Fruit fly (Drosophila melanogaster) whole organism, embryonic: Measurements from ENCODE around the gene Mic26-27.

Experiments
- Adf1 ChIP-seq: fragments of 200-800 bp; sonication (Bioruptor generic); IDR thresholded peaks from 2 replicates; pipeline ENCODE4 v1.3.6; 2022; ENCODE audit warnings: missing biosample characterization, missing genetic modification characterization
- Atf6 ChIP-seq: fragments of 200-800 bp; sonication (Bioruptor generic); IDR thresholded peaks from 2 replicates; pipeline ENCODE4 v1.3.6; 2022; ENCODE audit warnings: missing biosample characterization, missing genetic modification characterization
- CG10959 ChIP-seq: fragments of 200-800 bp; sonication (Bioruptor generic); IDR thresholded peaks from 2 replicates; pipeline ENCODE4 v1.3.6; 2022; ENCODE audit warnings: missing biosample characterization, missing genetic modification characterization
- CG11504 ChIP-seq: fragments of 200-800 bp; sonication (Bioruptor generic); optimal IDR thresholded peaks from 3 replicates; lab custom pipeline; 2019; ENCODE audit warnings: missing biosample characterization, mild to moderate bottlenecking, missing genetic modification characterization, moderate library complexity
- CG11695 ChIP-seq: fragments of 200-800 bp; sonication (Bioruptor generic); IDR thresholded peaks from 3 replicates; pipeline ENCODE4 v1.3.6; 2022; ENCODE audit warnings: missing biosample characterization, missing genetic modification characterization
- CG12744 ChIP-seq: fragments of 200-800 bp; sonication (Bioruptor generic); optimal IDR thresholded peaks from 2 replicates; lab custom pipeline; 2016; ENCODE audit warnings: missing biosample characterization, missing genetic modification characterization
- CG14667 ChIP-seq: fragments of 200-800 bp; sonication (Bioruptor generic); IDR thresholded peaks from 2 replicates; pipeline ENCODE4 v1.3.6; 2022; ENCODE audit warnings: missing biosample characterization, missing genetic modification characterization
- CG14710 ChIP-seq: fragments of 200-800 bp; sonication (Bioruptor generic); optimal IDR thresholded peaks from 3 replicates; lab custom pipeline; 2019; ENCODE audit warnings: missing biosample characterization, mild to moderate bottlenecking, missing genetic modification characterization, moderate library complexity
- CG1602 ChIP-seq: fragments of 200-800 bp; sonication (Bioruptor generic); optimal IDR thresholded peaks from 3 replicates; lab custom pipeline; 2016; ENCODE audit warnings: missing biosample characterization, missing genetic modification characterization
- CG16863 ChIP-seq: fragments of 200-800 bp; sonication (Bioruptor generic); optimal IDR thresholded peaks from 3 replicates; lab custom pipeline; 2016; ENCODE audit warnings: missing biosample characterization, missing genetic modification characterization
- CG17568 ChIP-seq: fragments of 200-800 bp; sonication (Bioruptor generic); optimal IDR thresholded peaks from 2 replicates; lab custom pipeline; 2018; ENCODE audit warnings: missing biosample characterization, mild to moderate bottlenecking, missing genetic modification characterization, moderate library complexity
- CG18262 ChIP-seq: fragments of 200-800 bp; optimal IDR thresholded peaks from 3 replicates; lab custom pipeline; 2019; ENCODE audit warnings: missing biosample characterization, mild to moderate bottlenecking, missing genetic modification characterization, moderate library complexity
- CG2116 ChIP-seq: fragments of 200-800 bp; sonication (Bioruptor generic); optimal IDR thresholded peaks from 3 replicates; lab custom pipeline; 2018; ENCODE audit warnings: missing biosample characterization, mild to moderate bottlenecking, missing genetic modification characterization
- CG31441 ChIP-seq: fragments of 200-800 bp; sonication (Bioruptor generic); IDR thresholded peaks from 2 replicates; pipeline ENCODE4 v1.3.6; 2022; ENCODE audit warnings: missing biosample characterization, missing genetic modification characterization
- CG32772 ChIP-seq: fragments of 200-800 bp; sonication (Bioruptor generic); IDR thresholded peaks from 2 replicates; pipeline ENCODE4 v1.3.6; 2022; ENCODE audit warnings: missing biosample characterization, missing genetic modification characterization
- CG4404 ChIP-seq: fragments of 200-800 bp; sonication (Bioruptor generic); IDR thresholded peaks from 2 replicates; pipeline ENCODE4 v1.3.6; 2022; ENCODE audit warnings: missing biosample characterization, missing genetic modification characterization
- CG6254 ChIP-seq: fragments of 200-800 bp; sonication (Bioruptor generic); optimal IDR thresholded peaks from 3 replicates; lab custom pipeline; 2017; ENCODE audit warnings: mild to moderate bottlenecking, missing biosample characterization, missing genetic modification reagents, missing genetic modification characterization
- CG6272 ChIP-seq: fragments of 200-800 bp; sonication (Bioruptor generic); IDR thresholded peaks from 2 replicates; pipeline ENCODE4 v1.3.6; 2022; ENCODE audit warnings: missing biosample characterization, missing genetic modification characterization
- CG7372 ChIP-seq: fragments of 200-800 bp; sonication (Bioruptor generic); IDR thresholded peaks from 2 replicates; pipeline ENCODE4 v1.3.6; 2022; ENCODE audit warnings: missing biosample characterization, missing genetic modification characterization
- CG8089 ChIP-seq: fragments of 200-800 bp; sonication (Bioruptor generic); optimal IDR thresholded peaks from 3 replicates; lab custom pipeline; 2016; ENCODE audit warnings: missing biosample characterization, missing genetic modification characterization
- Chrac-16 ChIP-seq: fragments of 200-800 bp; sonication (Bioruptor generic); optimal IDR thresholded peaks from 3 replicates; lab custom pipeline; 2016; ENCODE audit warnings: missing biosample characterization, missing genetic modification characterization
- E2f1 ChIP-seq: fragments of 200-800 bp; sonication (Bioruptor generic); IDR thresholded peaks from 2 replicates; pipeline ENCODE4 v1.3.6; 2022; ENCODE audit warnings: missing biosample characterization, missing genetic modification characterization
- ERR ChIP-seq: fragments of 200-800 bp; sonication (Bioruptor generic); optimal IDR thresholded peaks from 2 replicates; lab custom pipeline; 2016; ENCODE audit warnings: missing biosample characterization, missing genetic modification characterization
- Fer2 ChIP-seq: fragments of 200-800 bp; sonication (Bioruptor generic); optimal IDR thresholded peaks from 2 replicates; lab custom pipeline; 2018; ENCODE audit warnings: missing biosample characterization, mild to moderate bottlenecking, missing genetic modification characterization, moderate library complexity
- H15 ChIP-seq: fragments of 200-800 bp; sonication (Bioruptor generic); IDR thresholded peaks from 3 replicates; pipeline ENCODE4 v1.3.6; 2022; ENCODE audit warnings: missing biosample characterization, missing genetic modification characterization
- Hmx ChIP-seq: fragments of 200-800 bp; sonication (Bioruptor generic); optimal IDR thresholded peaks from 2 replicates; lab custom pipeline; 2016; ENCODE audit warnings: missing biosample characterization, missing genetic modification characterization
- Mad ChIP-seq: fragments of 200-800 bp; sonication (Bioruptor generic); optimal IDR thresholded peaks from 2 replicates; lab custom pipeline; 2016; ENCODE audit warnings: missing biosample characterization, missing genetic modification characterization
- Sox100B ChIP-seq: fragments of 200-800 bp; sonication (Bioruptor generic); optimal IDR thresholded peaks from 3 replicates; lab custom pipeline; 2018; ENCODE audit warnings: missing biosample characterization, mild to moderate bottlenecking, missing genetic modification characterization
- Xrp1 ChIP-seq: fragments of 200-800 bp; sonication (Bioruptor generic); IDR thresholded peaks from 2 replicates; pipeline ENCODE4 v1.3.6; 2022; ENCODE audit warnings: missing biosample characterization, missing genetic modification characterization
- ap ChIP-seq: fragments of 200-800 bp; sonication (Bioruptor generic); IDR thresholded peaks from 2 replicates; pipeline ENCODE4 v1.3.6; 2022; ENCODE audit warnings: missing biosample characterization, missing genetic modification characterization
- bcd ChIP-seq: fragments of 200-800 bp; sonication (Bioruptor generic); optimal IDR thresholded peaks from 2 replicates; lab custom pipeline; 2017; ENCODE audit warnings: missing biosample characterization, mild to moderate bottlenecking, missing genetic modification characterization
- bigmax ChIP-seq: fragments of 200-800 bp; sonication (Bioruptor generic); optimal IDR thresholded peaks from 2 replicates; lab custom pipeline; 2018; ENCODE audit warnings: missing biosample characterization, mild to moderate bottlenecking, missing genetic modification characterization
- bowl ChIP-seq: fragments of 200-800 bp; sonication (Bioruptor generic); IDR thresholded peaks from 2 replicates; pipeline ENCODE4 v1.3.6; 2022; ENCODE audit warnings: missing biosample characterization, missing genetic modification characterization
- dm ChIP-seq: fragments of 200-800 bp; sonication (Bioruptor generic); optimal IDR thresholded peaks from 3 replicates; lab custom pipeline; 2016; ENCODE audit warnings: missing biosample characterization, missing genetic modification characterization
- dmrt11E ChIP-seq: fragments of 200-800 bp; sonication (Bioruptor generic); optimal IDR thresholded peaks from 3 replicates; lab custom pipeline; 2018; ENCODE audit warnings: missing biosample characterization, mild to moderate bottlenecking, missing genetic modification characterization, moderate library complexity
- gcm2 ChIP-seq: fragments of 200-800 bp; sonication (Bioruptor generic); optimal IDR thresholded peaks from 2 replicates; lab custom pipeline; 2016; ENCODE audit warnings: missing biosample characterization, missing genetic modification characterization
- ham ChIP-seq: fragments of 200-800 bp; sonication (Bioruptor generic); IDR thresholded peaks from 2 replicates; pipeline ENCODE4 v1.3.6; 2022; ENCODE audit warnings: missing biosample characterization, missing genetic modification characterization
- hb ChIP-seq: fragments of 200-800 bp; sonication (Bioruptor generic); IDR thresholded peaks from 3 replicates; pipeline ENCODE4 v1.3.6; 2022; ENCODE audit warnings: missing biosample characterization, missing genetic modification characterization; ENCODE audit not compliant: partially characterized antibody
- ind ChIP-seq: fragments of 200-800 bp; sonication (Bioruptor generic); optimal IDR thresholded peaks from 3 replicates; lab custom pipeline; 2016; ENCODE audit warnings: missing biosample characterization, missing genetic modification characterization
- lmd ChIP-seq: fragments of 200-800 bp; sonication (Bioruptor generic); IDR thresholded peaks from 2 replicates; pipeline ENCODE4 v1.3.6; 2022; ENCODE audit warnings: missing biosample characterization, missing genetic modification characterization
- org-1 ChIP-seq: fragments of 200-800 bp; sonication (Bioruptor generic); optimal IDR thresholded peaks from 2 replicates; lab custom pipeline; 2017; ENCODE audit warnings: missing biosample characterization, missing genetic modification characterization
- pan ChIP-seq, 4 experiments: fragments of >200 bp in 3 of 4; fragments of 200-800 bp in 1 of 4; sonication (Bioruptor generic) in 1 of 4; optimal IDR thresholded peaks in 3 of 4; IDR thresholded peaks in 1 of 4; 2 replicates each; pipeline versions ENCODE4 v1.3.6 to Lab custom; 2017 to 2022; ENCODE audit warnings: missing biosample characterization in 2 of 4, missing genetic modification characterization in 2 of 4, mixed read lengths in 1 of 4
- pb ChIP-seq: fragments of 200-800 bp; sonication (Bioruptor generic); optimal IDR thresholded peaks from 3 replicates; lab custom pipeline; 2016; ENCODE audit warnings: missing biosample characterization, missing genetic modification characterization
- peb ChIP-seq: fragments of 200-800 bp; sonication (Bioruptor generic); IDR thresholded peaks from 2 replicates; pipeline ENCODE4 v1.3.6; 2022; ENCODE audit warnings: missing biosample characterization, missing genetic modification characterization
- pfk ChIP-seq: fragments of 200-800 bp; sonication (Bioruptor generic); optimal IDR thresholded peaks from 2 replicates; lab custom pipeline; 2018; ENCODE audit warnings: missing biosample characterization, mild to moderate bottlenecking, missing genetic modification characterization, moderate library complexity
- psq ChIP-seq: fragments of 200-800 bp; sonication (Bioruptor generic); optimal IDR thresholded peaks from 2 replicates; lab custom pipeline; 2017; ENCODE audit warnings: missing biosample characterization, missing genetic modification characterization
- scrt ChIP-seq: fragments of 200-800 bp; sonication (Bioruptor generic); optimal IDR thresholded peaks from 2 replicates; lab custom pipeline; 2018; ENCODE audit warnings: missing biosample characterization, mild to moderate bottlenecking, missing genetic modification characterization, moderate library complexity
- slp2 ChIP-seq: fragments of 200-800 bp; sonication (Bioruptor generic); optimal IDR thresholded peaks from 2 replicates; lab custom pipeline; 2016; ENCODE audit warnings: missing biosample characterization, missing genetic modification characterization
- tio ChIP-seq: fragments of 200-800 bp; sonication (Bioruptor generic); optimal IDR thresholded peaks from 2 replicates; lab custom pipeline; 2017; ENCODE audit warnings: missing biosample characterization, missing genetic modification characterization, inconsistent platforms
- tna ChIP-seq: fragments of 200-800 bp; sonication (Bioruptor generic); IDR thresholded peaks from 2 replicates; pipeline ENCODE4 v1.3.6; 2022; ENCODE audit warnings: missing biosample characterization, missing genetic modification characterization; ENCODE audit not compliant: partially characterized antibody

Mic26-27 gene

dm6 chr3R:16186791-16187681, 40.4 kb upstream of the Mic26-27 start, which contains the start of gene sra (continued):
- TF ChIP-seq bigmax (GFP tag; lab: Kevin White, UChicago) = peak; percentile 61
- TF ChIP-seq peb (GFP tag; lab: Robert Waterston, UW) = no peak
- TF ChIP-seq CG17568 (GFP tag; lab: Kevin White, UChicago) = no peak
- peak; percentile 56 for TF ChIP-seq CG14710 (tag; lab: Kevin White, UChicago)
- TF ChIP-seq Atf6 (GFP tag; lab: Robert Waterston, UW) = no peak
- no peak for TF ChIP-seq Chrac-16 (GFP tag; lab: Kevin White, UChicago)
- no peak for TF ChIP-seq ind (GFP tag; lab: Kevin White, UChicago)
- no peak for TF ChIP-seq CG14667 (GFP tag; lab: Robert Waterston, UW)
- peak; percentile 47 for TF ChIP-seq dm (GFP tag; lab: Kevin White, UChicago)
- TF ChIP-seq CG8089 (GFP tag; lab: Kevin White, UChicago) = no peak
- TF ChIP-seq pan (optimal IDR thresholded peaks at IDR 0.05; lab: Kevin White, UChicago) = no peak
- TF ChIP-seq pan (GFP tag; optimal IDR thresholded peaks at IDR 0.05 in 1 of 2, IDR thresholded peaks at IDR 0.05 in 1 of 2) = no peak
- TF ChIP-seq H15 (GFP tag; lab: Robert Waterston, UW) = no peak
- peak; percentile 96 for TF ChIP-seq hb
- TF ChIP-seq CG11695 (GFP tag; lab: Robert Waterston, UW) = no peak
- no peak for TF ChIP-seq CG32772 (GFP tag; lab: Robert Waterston, UW)
- no peak for TF ChIP-seq slp2 (GFP tag; lab: Kevin White, UChicago)
- TF ChIP-seq ap = no peak
- no peak for TF ChIP-seq org-1 (GFP tag; lab: Kevin White, UChicago)
- peak; percentile 1 for TF ChIP-seq bcd (GFP tag; lab: Kevin White, UChicago)
- peak; percentile 32 for TF ChIP-seq scrt (GFP tag; lab: Kevin White, UChicago)
- no peak for TF ChIP-seq CG10959 (GFP tag; lab: Robert Waterston, UW)
- peak; percentile 59; the same call in 1 of the 2 replicates for TF ChIP-seq Adf1 (GFP tag; lab: Robert Waterston, UW)
- no peak for TF ChIP-seq CG1602 (GFP tag; lab: Kevin White, UChicago)
- no peak for TF ChIP-seq Fer2 (tag; lab: Kevin White, UChicago)
- TF ChIP-seq CG31441 (GFP tag; lab: Robert Waterston, UW) = peak; percentile 30; the same call in 1 of the 2 replicates
- no peak for TF ChIP-seq bowl (GFP tag; lab: Robert Waterston, UW)
- peak; percentile 79 for TF ChIP-seq CG2116 (GFP tag; lab: Kevin White, UChicago)
- no peak for TF ChIP-seq pfk (GFP tag; lab: Kevin White, UChicago)
- TF ChIP-seq CG11504 (tag; lab: Kevin White, UChicago) = peak; percentile 78
- TF ChIP-seq CG6254 (GFP tag; lab: Kevin White, UChicago) = no peak
- TF ChIP-seq pb (GFP tag; lab: Kevin White, UChicago) = no peak
- TF ChIP-seq CG6272 = peak; percentile 21; the same call in 1 of the 2 replicates
- peak; percentile 36; the same call in 1 of the 2 replicates for TF ChIP-seq Xrp1 (GFP tag; lab: Robert Waterston, UW)
- no peak for TF ChIP-seq ham
- TF ChIP-seq tio (GFP tag; lab: Kevin White, UChicago) = no peak
- TF ChIP-seq CG18262 (tag; lab: Kevin White, UChicago) = peak; percentile 31
- peak; percentile 25 for TF ChIP-seq ERR (GFP tag; lab: Kevin White, UChicago)
- TF ChIP-seq lmd = no peak
- TF ChIP-seq Sox100B (GFP tag; lab: Kevin White, UChicago) = no peak
- no peak for TF ChIP-seq CG16863
- no peak for TF ChIP-seq CG7372 (GFP tag; lab: Robert Waterston, UW)
- TF ChIP-seq CG4404 (GFP tag; lab: Robert Waterston, UW) = no peak
- peak; percentile 2 for TF ChIP-seq CG12744 (GFP tag; lab: Kevin White, UChicago)
- no peak for TF ChIP-seq Hmx (GFP tag; lab: Kevin White, UChicago)
- TF ChIP-seq E2f1 (GFP tag; lab: Robert Waterston, UW) = no peak
- TF ChIP-seq tna = peak; percentile 95
- peak; percentile 29 for TF ChIP-seq gcm2 (GFP tag; lab: Kevin White, UChicago)
- TF ChIP-seq Mad (GFP tag; lab: Kevin White, UChicago) = peak; percentile 44
- TF ChIP-seq dmrt11E (tag; lab: Kevin White, UChicago) = peak; percentile 15
- no peak for TF ChIP-seq psq
